Worm (Caenorhabditis elegans): ENCODE measurements around the gene C30G7.5.

C30G7.5 gene

DNA sequence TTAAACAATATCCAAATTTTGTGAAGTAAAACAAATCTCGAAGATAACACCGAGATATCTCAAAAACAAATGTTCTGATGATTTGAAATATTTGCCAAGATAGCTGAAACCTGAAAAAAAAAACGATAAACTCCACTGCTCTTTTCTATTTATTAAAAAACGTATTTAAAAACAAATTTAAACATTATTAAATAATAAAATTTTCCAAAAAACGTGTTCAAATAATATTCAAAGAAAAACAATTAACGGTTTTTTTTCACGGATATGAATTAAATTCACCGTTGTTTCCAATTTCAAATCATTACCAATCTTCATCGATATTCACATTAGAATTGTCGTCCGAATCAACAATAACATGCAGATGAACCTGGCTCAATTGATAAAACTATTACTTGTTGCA lies 41.7 kb upstream of the C30G7.5 start, which contains the start of gene irld-14:
Gene irld-14 (plus strand): TSS at position 301 of the 400 bp plus-strand sequence.
- no peak for TF ChIP-seq hlh-15 (tag; optimal IDR thresholded peaks at IDR 0.05)
- no peak for TF ChIP-seq K02D7.2 (tag; optimal IDR thresholded peaks at IDR 0.05)
- TF ChIP-seq sox-2 (GFP tag; IDR thresholded peaks at IDR 0.05) = no peak
- no peak for TF ChIP-seq pha-4 (tag; optimal IDR thresholded peaks at IDR 0.05)

DNA sequence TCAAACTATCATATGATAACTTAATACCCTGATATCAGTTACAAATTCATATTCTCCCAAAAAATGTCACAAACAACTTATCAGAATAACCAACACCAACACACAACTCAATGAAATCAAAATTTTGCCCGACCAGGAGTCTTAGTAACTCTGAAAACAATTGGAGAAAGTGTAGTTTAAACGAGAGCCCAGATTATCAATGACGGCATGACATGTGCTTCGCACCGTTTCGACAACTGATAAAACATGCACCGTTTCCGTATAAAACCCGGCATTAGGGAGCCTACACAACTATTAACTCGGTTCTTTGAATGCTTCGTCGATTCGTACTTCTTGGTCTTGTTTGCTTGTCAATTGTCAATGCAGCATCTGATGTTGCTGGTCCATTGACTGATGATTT lies 39.1 kb upstream of the C30G7.5 start, which contains the start of gene fil-1:
Gene fil-1 (plus strand): TSS at position 219 of the 400 bp plus-strand sequence.
- no peak for TF ChIP-seq ama-1 (optimal IDR thresholded peaks at IDR 0.05)
- no peak for TF ChIP-seq fax-1 (tag; optimal IDR thresholded peaks at IDR 0.05)
- no peak for TF ChIP-seq unc-3 (GFP tag; conservative IDR thresholded peaks at IDR 0.05)
- TF ChIP-seq unc-3 (tag; optimal IDR thresholded peaks at IDR 0.05) = no peak
- TF ChIP-seq hlh-8 (tag; optimal IDR thresholded peaks at IDR 0.05) = no peak
- no peak for TF ChIP-seq hlh-15 (tag; optimal IDR thresholded peaks at IDR 0.05)
- no peak for TF ChIP-seq pag-3 (tag; optimal IDR thresholded peaks at IDR 0.05; ENCODE audit: borderline replicate concordance)
- TF ChIP-seq ceh-14 (tag; optimal IDR thresholded peaks at IDR 0.05) = no peak
- TF ChIP-seq tbx-7 (tag; optimal IDR thresholded peaks at IDR 0.05) = no peak
- TF ChIP-seq npax-4 (tag; optimal IDR thresholded peaks at IDR 0.05) = no peak
- TF ChIP-seq syd-9 (tag; optimal IDR thresholded peaks at IDR 0.05) = no peak
- TF ChIP-seq lin-11 (tag; optimal IDR thresholded peaks at IDR 0.05) = no peak
- TF ChIP-seq ahr-1 (tag; optimal IDR thresholded peaks at IDR 0.05) = no peak
- no peak for TF ChIP-seq unc-86 (tag; optimal IDR thresholded peaks at IDR 0.05)
- no peak for TF ChIP-seq hlh-6 (tag; optimal IDR thresholded peaks at IDR 0.05)
- TF ChIP-seq ceh-19 (GFP tag; optimal IDR thresholded peaks at IDR 0.05) = no peak
- no peak for TF ChIP-seq pqm-1 (tag; optimal IDR thresholded peaks at IDR 0.05)
- no peak for TF ChIP-seq hlh-30 (tag; optimal IDR thresholded peaks at IDR 0.05; ENCODE audit: insufficient read depth)

DNA sequence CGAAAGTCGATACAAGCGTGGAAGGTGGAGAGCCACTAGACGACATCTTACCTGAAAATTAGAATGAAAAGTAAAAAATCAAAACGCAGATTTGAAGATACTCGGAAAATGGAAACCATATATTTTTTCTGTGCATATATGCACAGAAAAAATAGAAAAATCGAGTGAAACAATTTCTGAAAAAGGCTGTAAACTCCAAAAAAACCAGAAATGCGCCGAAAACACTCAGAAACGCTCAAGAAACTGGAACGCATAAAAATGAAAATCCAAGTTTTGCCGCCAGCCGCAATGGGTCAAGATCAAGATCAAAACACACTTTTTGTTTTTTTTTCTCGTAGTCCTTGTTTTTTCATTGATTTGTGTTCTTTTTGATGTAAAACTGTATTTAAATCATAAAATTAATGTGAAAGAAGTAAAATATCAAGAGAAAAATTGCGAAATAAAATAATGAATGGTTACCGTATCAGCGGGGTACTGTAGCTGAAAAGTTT lies 38.1 kb upstream of the C30G7.5 start, which contains the start of gene T01C3.3:
Gene T01C3.3 (minus strand): TSS at position 51 of the 491 bp plus-strand sequence.
- TF ChIP-seq ceh-14 (tag; optimal IDR thresholded peaks at IDR 0.05) = no peak
- TF ChIP-seq F13H6.1 (tag; optimal IDR thresholded peaks at IDR 0.05) = no peak
- no peak for TF ChIP-seq unc-55 (GFP tag; optimal IDR thresholded peaks at IDR 0.05)
- no peak for TF ChIP-seq ceh-2 (tag; optimal IDR thresholded peaks at IDR 0.05)
- no peak for TF ChIP-seq ceh-22 (tag; optimal IDR thresholded peaks at IDR 0.05)
- TF ChIP-seq sox-4 (tag; optimal IDR thresholded peaks at IDR 0.05) = no peak
- no peak for TF ChIP-seq ama-1 (optimal IDR thresholded peaks at IDR 0.05)
- TF ChIP-seq ceh-48 (tag; optimal IDR thresholded peaks at IDR 0.05) = no peak
- no peak for TF ChIP-seq hlh-6 (tag; optimal IDR thresholded peaks at IDR 0.05)
- no peak for TF ChIP-seq fkh-6 (tag; optimal IDR thresholded peaks at IDR 0.05)
- no peak for TF ChIP-seq pha-4 (tag; optimal IDR thresholded peaks at IDR 0.05)
- TF ChIP-seq tbx-7 (tag; optimal IDR thresholded peaks at IDR 0.05) = no peak
- no peak for TF ChIP-seq T23F11.4 (GFP tag; optimal IDR thresholded peaks at IDR 0.05)
- TF ChIP-seq nhr-232 (tag; optimal IDR thresholded peaks at IDR 0.05) = no peak

DNA sequence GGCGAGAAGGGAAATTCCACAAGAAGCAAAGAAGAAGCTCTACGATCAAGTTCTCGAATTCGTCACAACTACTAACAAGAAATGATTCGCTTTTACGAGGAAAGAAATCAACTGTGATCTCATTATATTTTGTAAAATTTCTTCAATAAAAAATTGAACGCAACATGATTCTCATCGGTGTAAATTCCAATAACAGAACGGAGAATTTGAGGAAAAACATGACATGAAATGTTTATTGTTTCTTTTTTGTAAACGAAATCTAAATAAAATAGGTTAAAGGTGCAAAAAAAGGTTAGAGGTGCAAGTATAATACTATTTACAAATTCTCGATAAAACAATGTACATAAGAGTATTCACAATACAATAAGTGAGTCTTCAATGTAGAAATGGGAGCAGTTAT lies 37.0 kb upstream of the C30G7.5 start:
- TF ChIP-seq ahr-1 (tag; optimal IDR thresholded peaks at IDR 0.05) (no peak), K02D7.2 (tag; optimal IDR thresholded peaks at IDR 0.05) (no peak), elt-4 (tag; optimal IDR thresholded peaks at IDR 0.05) (no peak), hlh-15 (tag; optimal IDR thresholded peaks at IDR 0.05) (no peak), hlh-8 (tag; optimal IDR thresholded peaks at IDR 0.05) (no peak), gmeb-2 (tag; optimal IDR thresholded peaks at IDR 0.05) (no peak), fkh-10 (GFP tag; optimal IDR thresholded peaks at IDR 0.05) (no peak), ceh-45 (GFP tag; IDR thresholded peaks at IDR 0.05) (no peak), zip-5 (tag; optimal IDR thresholded peaks at IDR 0.05) (no peak), unc-42 (tag; optimal IDR thresholded peaks at IDR 0.05) (no peak), ceh-19 (GFP tag; optimal IDR thresholded peaks at IDR 0.05) (no peak), che-1 (tag; optimal IDR thresholded peaks at IDR 0.05) (no peak), sox-4 (tag; optimal IDR thresholded peaks at IDR 0.05) (no peak), hlh-6 (tag; optimal IDR thresholded peaks at IDR 0.05) (no peak), lin-11 (tag; optimal IDR thresholded peaks at IDR 0.05) (no peak), ceh-34 (tag; optimal IDR thresholded peaks at IDR 0.05) (no peak), pros-1 (tag; optimal IDR thresholded peaks at IDR 0.05) (no peak)
